Worm (Caenorhabditis elegans): ENCODE measurements around the gene F52H3.11.

DNA sequence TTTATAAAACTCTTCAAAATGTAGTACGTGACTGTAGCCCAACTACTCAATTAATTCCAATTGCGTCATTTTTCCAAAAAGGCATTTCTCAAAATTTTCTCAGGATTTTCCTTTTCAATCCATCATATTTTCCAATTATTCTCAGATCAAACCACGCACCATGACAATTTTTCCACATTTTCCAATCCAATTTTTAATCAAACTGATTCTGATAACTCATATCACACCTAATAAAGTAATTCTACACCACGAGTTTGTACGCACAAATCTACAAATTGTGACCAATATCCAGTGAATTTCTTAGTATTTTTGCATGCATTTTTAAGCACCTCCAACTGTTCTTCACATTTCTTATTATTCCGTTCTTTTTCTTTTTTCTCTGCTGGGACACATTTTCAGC, 6.5 kb upstream of the F52H3.11 start:
- no peak for TF ChIP-seq fos-1 (tag; optimal IDR thresholded peaks at IDR 0.05)
- no peak for TF ChIP-seq ztf-4 (tag; optimal IDR thresholded peaks at IDR 0.05)
- TF ChIP-seq unc-62 (GFP tag; optimal IDR thresholded peaks at IDR 0.05): no peak
- TF ChIP-seq zag-1 (tag; optimal IDR thresholded peaks at IDR 0.05): no peak
- no peak for TF ChIP-seq nhr-11 (tag; optimal IDR thresholded peaks at IDR 0.05)
- no peak for TF ChIP-seq lin-39 (tag; optimal IDR thresholded peaks at IDR 0.05)
- TF ChIP-seq snpc-4 (tag; optimal IDR thresholded peaks at IDR 0.05): no peak
- no peak for TF ChIP-seq lsy-2 (tag; optimal IDR thresholded peaks at IDR 0.05)
- no peak for TF ChIP-seq sma-3 (GFP tag; optimal IDR thresholded peaks at IDR 0.05)
- TF ChIP-seq alr-1 (tag; optimal IDR thresholded peaks at IDR 0.05): no peak
- no peak for TF ChIP-seq elt-1 (tag; optimal IDR thresholded peaks at IDR 0.05)
- TF ChIP-seq nhr-237 (tag; optimal IDR thresholded peaks at IDR 0.05): no peak
- no peak for TF ChIP-seq aly-2 (tag; optimal IDR thresholded peaks at IDR 0.05)
- TF ChIP-seq elt-3 (tag; optimal IDR thresholded peaks at IDR 0.05): no peak

All from whole organism, L2 larva.